Worm (Caenorhabditis elegans) whole organism, young adult: Measurements from ENCODE around the gene zim-1.

Experiments
- dpff-1 ChIP-seq: sonication (generic microtip); optimal IDR thresholded peaks from 2 replicates; lab custom pipeline; 2017; ENCODE audit warnings: mild to moderate bottlenecking, missing genetic modification characterization, missing compliant biosample characterization
- ets-4 ChIP-seq: fragments of 200-800 bp; sonication (Bioruptor generic); optimal IDR thresholded peaks from 2 replicates; lab custom pipeline; 2018; ENCODE audit warnings: mild to moderate bottlenecking, missing genetic modification characterization, missing compliant biosample characterization
- pha-4 ChIP-seq: fragments of 150-350 bp; sonication (generic microtip); optimal IDR thresholded peaks from 2 replicates; lab custom pipeline; 2014; ENCODE audit warnings: missing biosample characterization, missing genetic modification reagents, missing genetic modification characterization
- rcor-1 ChIP-seq: fragments of 200-800 bp; sonication (Bioruptor generic); IDR thresholded peaks from 2 replicates; pipeline ENCODE4 v1.3.6; 2022; ENCODE audit warnings: missing genetic modification reagents, missing genetic modification characterization, missing compliant biosample characterization
- tbx-9 ChIP-seq: sonication (generic microtip); optimal IDR thresholded peaks from 2 replicates; lab custom pipeline; 2016; ENCODE audit warnings: borderline replicate concordance, missing genetic modification characterization, inconsistent platforms, missing compliant biosample characterization

- TF ChIP-seq dpff-1 = no peak
- no peak for TF ChIP-seq ets-4
- no peak for TF ChIP-seq rcor-1
- TF ChIP-seq tbx-9 = no peak
- no peak for TF ChIP-seq pha-4 (tag; lab: Kevin White, UChicago)
Measured at ce11 chrIV:10545038-10545437, 1.8 kb upstream of the zim-1 start, which contains the start of gene T07G12.5.
